Fruit fly (Drosophila melanogaster) whole organism, embryonic: ENCODE results near the gene Hat1.
A peak's percentile ranks its signal among the peaks of the same experiment; 100 is the strongest.

Source experiments
- Atf3 ChIP-seq: fragments of 200-800 bp; sonication (Bioruptor generic); optimal IDR thresholded peaks from 3 replicates; lab custom pipeline; 2016; ENCODE audit warnings: missing biosample characterization, missing genetic modification characterization
- B-H2 ChIP-seq: fragments of 200-800 bp; sonication (Bioruptor generic); optimal IDR thresholded peaks from 2 replicates; lab custom pipeline; 2018; ENCODE audit warnings: missing biosample characterization, mild to moderate bottlenecking, missing genetic modification characterization
- BEAF-32 ChIP-seq: fragments of 200-800 bp; sonication (Bioruptor generic); optimal IDR thresholded peaks from 3 replicates; lab custom pipeline; 2017; ENCODE audit warnings: missing biosample characterization, missing genetic modification characterization, mild to moderate bottlenecking, moderate library complexity, missing genetic modification reagents
- CG10431 ChIP-seq: fragments of 200-800 bp; sonication (Bioruptor generic); optimal IDR thresholded peaks from 3 replicates; lab custom pipeline; 2018; ENCODE audit warnings: missing biosample characterization, mild to moderate bottlenecking, missing genetic modification characterization
- CG10543 ChIP-seq: fragments of 200-800 bp; sonication (Bioruptor generic); optimal IDR thresholded peaks from 3 replicates; lab custom pipeline; 2017; ENCODE audit warnings: missing biosample characterization, mild to moderate bottlenecking, missing genetic modification characterization, moderate library complexity
- CG10565 ChIP-seq: fragments of 200-800 bp; sonication (Bioruptor generic); optimal IDR thresholded peaks from 3 replicates; lab custom pipeline; 2016; ENCODE audit warnings: missing biosample characterization, mild to moderate bottlenecking, missing genetic modification characterization
- CG13287 ChIP-seq: fragments of 200-800 bp; sonication (Bioruptor generic); IDR thresholded peaks from 2 replicates; pipeline ENCODE4 v1.3.6; 2022; ENCODE audit warnings: missing biosample characterization, missing genetic modification characterization; ENCODE audit not compliant: partially characterized antibody
- CG14014 ChIP-seq: fragments of 200-800 bp; sonication (Bioruptor generic); IDR thresholded peaks from 2 replicates; pipeline ENCODE4 v1.3.6; 2022; ENCODE audit warnings: missing biosample characterization, missing genetic modification characterization
- CG14667 ChIP-seq: fragments of 200-800 bp; sonication (Bioruptor generic); IDR thresholded peaks from 2 replicates; pipeline ENCODE4 v1.3.6; 2022; ENCODE audit warnings: missing biosample characterization, missing genetic modification characterization
- CG1529 ChIP-seq: fragments of 200-800 bp; sonication (Bioruptor generic); optimal IDR thresholded peaks from 3 replicates; lab custom pipeline; 2018; ENCODE audit warnings: missing biosample characterization, missing genetic modification characterization
- CG15696 ChIP-seq: fragments of 200-800 bp; sonication (Bioruptor generic); optimal IDR thresholded peaks from 2 replicates; lab custom pipeline; 2019; ENCODE audit warnings: missing biosample characterization, mild to moderate bottlenecking, missing genetic modification characterization, moderate library complexity
- CG1647 ChIP-seq: fragments of 200-800 bp; sonication (Bioruptor generic); optimal IDR thresholded peaks from 3 replicates; lab custom pipeline; 2016; ENCODE audit warnings: missing biosample characterization, missing genetic modification characterization
- CG17359 ChIP-seq: fragments of 200-800 bp; sonication (Bioruptor generic); optimal IDR thresholded peaks from 3 replicates; lab custom pipeline; 2018; ENCODE audit warnings: missing biosample characterization, mild to moderate bottlenecking, missing genetic modification characterization, moderate library complexity
- CG18599 ChIP-seq: fragments of 200-800 bp; sonication (Bioruptor generic); optimal IDR thresholded peaks from 3 replicates; lab custom pipeline; 2017; ENCODE audit warnings: missing biosample characterization, missing genetic modification characterization, mild to moderate bottlenecking, moderate library complexity, missing genetic modification reagents
- CG2678 ChIP-seq: fragments of 200-800 bp; sonication (Bioruptor generic); optimal IDR thresholded peaks from 3 replicates; lab custom pipeline; 2019; ENCODE audit warnings: missing biosample characterization, mild to moderate bottlenecking, missing genetic modification characterization, moderate library complexity
- CG30403 ChIP-seq: fragments of 200-800 bp; sonication (Bioruptor generic); optimal IDR thresholded peaks from 3 replicates; lab custom pipeline; 2016; ENCODE audit warnings: missing biosample characterization, missing genetic modification characterization
- CG42726 ChIP-seq: fragments of 200-800 bp; sonication (Bioruptor generic); IDR thresholded peaks from 2 replicates; pipeline ENCODE4 v1.3.6; 2022; ENCODE audit warnings: missing biosample characterization, missing genetic modification characterization; ENCODE audit not compliant: partially characterized antibody
- CG6254 ChIP-seq: fragments of 200-800 bp; sonication (Bioruptor generic); optimal IDR thresholded peaks from 3 replicates; lab custom pipeline; 2017; ENCODE audit warnings: mild to moderate bottlenecking, missing biosample characterization, missing genetic modification reagents, missing genetic modification characterization
- CG6791 ChIP-seq: fragments of 200-800 bp; sonication (Bioruptor generic); IDR thresholded peaks from 3 replicates; pipeline ENCODE4 v1.3.6; 2022; ENCODE audit warnings: missing biosample characterization, missing genetic modification characterization; ENCODE audit not compliant: partially characterized antibody
- CG7357 ChIP-seq: fragments of 200-800 bp; sonication (Bioruptor generic); IDR thresholded peaks from 3 replicates; pipeline ENCODE4 v1.3.6; 2022; ENCODE audit warnings: missing biosample characterization, missing genetic modification characterization
- CG7556 ChIP-seq: fragments of 200-800 bp; sonication (Bioruptor generic); optimal IDR thresholded peaks from 2 replicates; lab custom pipeline; 2017; ENCODE audit warnings: missing biosample characterization, mild to moderate bottlenecking, missing genetic modification characterization
- CG7963 ChIP-seq: fragments of 200-800 bp; sonication (Bioruptor generic); IDR thresholded peaks from 3 replicates; pipeline ENCODE4 v1.3.6; 2022; ENCODE audit warnings: missing biosample characterization, missing genetic modification characterization; ENCODE audit not compliant: partially characterized antibody
- CG8359 ChIP-seq: fragments of 200-800 bp; sonication (Bioruptor generic); optimal IDR thresholded peaks from 2 replicates; lab custom pipeline; 2017; ENCODE audit warnings: missing biosample characterization, mild to moderate bottlenecking, missing genetic modification characterization, borderline replicate concordance
- CG8765 ChIP-seq: fragments of 200-800 bp; sonication (Bioruptor generic); IDR thresholded peaks from 2 replicates; pipeline ENCODE4 v1.3.6; 2022; ENCODE audit warnings: missing biosample characterization, missing genetic modification characterization
- CG9215 ChIP-seq: fragments of 200-800 bp; sonication (Bioruptor generic); IDR thresholded peaks from 2 replicates; pipeline ENCODE4 v1.3.6; 2022; ENCODE audit warnings: missing biosample characterization, missing genetic modification characterization
- Dref ChIP-seq: fragments of 200-800 bp; sonication (Bioruptor generic); IDR thresholded peaks from 2 replicates; pipeline ENCODE4 v1.3.6; 2022; ENCODE audit warnings: missing biosample characterization, missing genetic modification characterization
- Elba2 ChIP-seq: fragments of 200-800 bp; sonication (Bioruptor generic); optimal IDR thresholded peaks from 3 replicates; lab custom pipeline; 2016; ENCODE audit warnings: missing biosample characterization, missing genetic modification characterization
- Hand ChIP-seq: fragments of 200-800 bp; sonication (Bioruptor generic); optimal IDR thresholded peaks from 2 replicates; lab custom pipeline; 2017; ENCODE audit warnings: mild to moderate bottlenecking, missing biosample characterization, missing genetic modification reagents, missing genetic modification characterization
- Hmr ChIP-seq: fragments of 200-800 bp; sonication (Bioruptor generic); optimal IDR thresholded peaks from 3 replicates; lab custom pipeline; 2017; ENCODE audit warnings: mild to moderate bottlenecking, missing biosample characterization, missing genetic modification reagents, missing genetic modification characterization
- NC2β ChIP-seq: fragments of 200-800 bp; sonication (Bioruptor generic); optimal IDR thresholded peaks from 2 replicates; lab custom pipeline; 2016; ENCODE audit warnings: missing biosample characterization, missing genetic modification characterization
- NK7.1 ChIP-seq: fragments of 200-800 bp; sonication (Bioruptor generic); optimal IDR thresholded peaks from 3 replicates; lab custom pipeline; 2016; ENCODE audit warnings: missing biosample characterization, missing genetic modification characterization
- Nf-YA ChIP-seq: fragments of 200-800 bp; sonication (Bioruptor generic); IDR thresholded peaks from 2 replicates; pipeline ENCODE4 v1.3.6; 2022; ENCODE audit warnings: missing biosample characterization, missing genetic modification characterization
- Nf-YB ChIP-seq: fragments of 200-800 bp; sonication (Bioruptor generic); optimal IDR thresholded peaks from 3 replicates; lab custom pipeline; 2019; ENCODE audit warnings: missing biosample characterization, mild to moderate bottlenecking, missing genetic modification characterization, moderate library complexity
- Rx ChIP-seq: fragments of 200-800 bp; sonication (Bioruptor generic); IDR thresholded peaks from 2 replicates; pipeline ENCODE4 v1.3.6; 2022; ENCODE audit warnings: missing biosample characterization, missing genetic modification characterization
- Xbp1 ChIP-seq: fragments of 200-800 bp; sonication (Bioruptor generic); optimal IDR thresholded peaks from 3 replicates; lab custom pipeline; 2016; ENCODE audit warnings: missing biosample characterization, mild to moderate bottlenecking, missing genetic modification characterization
- ac ChIP-seq: fragments of 200-800 bp; sonication (Bioruptor generic); optimal IDR thresholded peaks from 3 replicates; lab custom pipeline; 2017; ENCODE audit warnings: missing biosample characterization, mild to moderate bottlenecking, missing genetic modification characterization
- bigmax ChIP-seq: fragments of 200-800 bp; sonication (Bioruptor generic); optimal IDR thresholded peaks from 2 replicates; lab custom pipeline; 2018; ENCODE audit warnings: missing biosample characterization, mild to moderate bottlenecking, missing genetic modification characterization
- bowl ChIP-seq: fragments of 200-800 bp; sonication (Bioruptor generic); IDR thresholded peaks from 2 replicates; pipeline ENCODE4 v1.3.6; 2022; ENCODE audit warnings: missing biosample characterization, missing genetic modification characterization
- chn ChIP-seq: fragments of 200-800 bp; sonication (Bioruptor generic); optimal IDR thresholded peaks from 2 replicates; lab custom pipeline; 2016; ENCODE audit warnings: missing biosample characterization, missing genetic modification characterization
- dimm ChIP-seq: fragments of 200-800 bp; sonication (Bioruptor generic); IDR thresholded peaks from 2 replicates; pipeline ENCODE4 v1.3.6; 2022; ENCODE audit warnings: missing biosample characterization, missing genetic modification characterization
- emc ChIP-seq: fragments of 200-800 bp; sonication (Bioruptor generic); optimal IDR thresholded peaks from 2 replicates; lab custom pipeline; 2016; ENCODE audit warnings: missing biosample characterization, missing genetic modification characterization
- fd3F ChIP-seq: fragments of 200-800 bp; sonication (Bioruptor generic); optimal IDR thresholded peaks from 2 replicates; lab custom pipeline; 2018; ENCODE audit warnings: missing biosample characterization, mild to moderate bottlenecking, missing genetic modification characterization, moderate library complexity
- grau ChIP-seq: fragments of 200-800 bp; optimal IDR thresholded peaks from 3 replicates; lab custom pipeline; 2019; ENCODE audit warnings: missing biosample characterization, mild to moderate bottlenecking, missing genetic modification characterization, moderate library complexity
- jumu ChIP-seq: fragments of 200-800 bp; sonication (Bioruptor generic); optimal IDR thresholded peaks from 3 replicates; lab custom pipeline; 2016; ENCODE audit warnings: missing biosample characterization, missing genetic modification characterization
- kah ChIP-seq: fragments of 200-800 bp; sonication (Bioruptor generic); optimal IDR thresholded peaks from 2 replicates; lab custom pipeline; 2018; ENCODE audit warnings: missing biosample characterization, mild to moderate bottlenecking, missing genetic modification characterization
- lbe ChIP-seq: fragments of 200-800 bp; sonication (Bioruptor generic); optimal IDR thresholded peaks from 2 replicates; lab custom pipeline; 2016; ENCODE audit warnings: missing biosample characterization, mild to moderate bottlenecking, missing genetic modification characterization
- otp ChIP-seq: fragments of 200-800 bp; sonication (Bioruptor generic); IDR thresholded peaks from 3 replicates; pipeline ENCODE4, ENCODE4 v1.3.6; 2022; ENCODE audit warnings: missing biosample characterization, missing genetic modification characterization
- ranshi ChIP-seq: fragments of 200-800 bp; sonication (Bioruptor generic); IDR thresholded peaks from 2 replicates; pipeline ENCODE4 v1.3.6; 2022; ENCODE audit warnings: missing biosample characterization, missing genetic modification characterization
- tio ChIP-seq: fragments of 200-800 bp; sonication (Bioruptor generic); optimal IDR thresholded peaks from 2 replicates; lab custom pipeline; 2017; ENCODE audit warnings: missing biosample characterization, missing genetic modification characterization, inconsistent platforms
- zen ChIP-seq: fragments of 200-800 bp; sonication (Bioruptor generic); optimal IDR thresholded peaks from 3 replicates; lab custom pipeline; 2018; ENCODE audit warnings: missing biosample characterization, mild to moderate bottlenecking, missing genetic modification characterization, moderate library complexity

Hat1 gene

DNA sequence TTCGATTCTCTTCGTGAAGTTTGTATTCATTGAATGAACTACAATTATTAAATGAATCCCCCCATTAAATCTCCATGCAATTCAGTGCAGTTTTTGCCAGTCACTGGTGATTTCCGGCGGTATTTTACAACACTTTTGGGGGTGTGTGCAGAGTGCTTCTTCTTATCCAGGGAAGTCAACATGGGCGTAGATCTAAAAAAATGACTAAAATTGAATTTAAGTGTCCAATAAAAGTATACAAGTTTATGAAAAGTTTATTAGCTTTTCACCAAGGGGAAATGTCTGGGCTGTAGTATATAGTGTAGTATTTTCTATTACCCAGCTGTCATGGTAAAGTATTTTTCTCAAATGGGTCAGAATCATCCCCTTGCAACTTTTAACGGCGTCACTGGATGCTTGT lies 2.3 kb upstream of the Hat1 start, which contains the start of gene Hpf1 (continued):
- TF ChIP-seq dimm (GFP tag; lab: Robert Waterston, UW) (peak; percentile 92), CG15696 (tag; lab: Kevin White, UChicago) (peak; percentile 94), B-H2 (GFP tag; lab: Kevin White, UChicago) (peak; percentile 97), CG10565 (GFP tag; lab: Kevin White, UChicago) (peak; percentile 92), zen (tag; lab: Kevin White, UChicago) (peak; percentile 97), CG7556 (GFP tag; lab: Kevin White, UChicago) (peak; percentile 97), CG7963 (no peak), Hmr (GFP tag; lab: Kevin White, UChicago) (peak; percentile 99), otp (GFP tag; lab: Robert Waterston, UW) (peak; percentile 97), Nf-YB (GFP tag; lab: Kevin White, UChicago) (peak; percentile 88), CG1529 (peak; percentile 94), CG17359 (tag; lab: Kevin White, UChicago) (peak; percentile 98), CG14014 (GFP tag; lab: Robert Waterston, UW) (peak; percentile 98), CG30403 (GFP tag; lab: Kevin White, UChicago) (peak; percentile 99), lbe (GFP tag; lab: Kevin White, UChicago) (peak; percentile 99), BEAF-32 (GFP tag; lab: Kevin White, UChicago) (peak; percentile 44), bowl (GFP tag; lab: Robert Waterston, UW) (peak; percentile 92), CG10431 (GFP tag; lab: Kevin White, UChicago) (peak; percentile 74), CG13287 (GFP tag; lab: Robert Waterston, UW) (peak; percentile 42; the same call in 1 of the 2 replicates), CG9215 (GFP tag; lab: Robert Waterston, UW) (peak; percentile 97), Elba2 (GFP tag; lab: Kevin White, UChicago) (peak; percentile 78), ranshi (GFP tag; lab: Robert Waterston, UW) (peak; percentile 98), emc (peak; percentile 97), NC2β (GFP tag; lab: Kevin White, UChicago) (peak; percentile 98), CG7357 (GFP tag; lab: Robert Waterston, UW) (peak; percentile 94), bigmax (GFP tag; lab: Kevin White, UChicago) (peak; percentile 73), CG8359 (GFP tag; lab: Kevin White, UChicago) (peak; percentile 90), CG6791 (GFP tag; lab: Robert Waterston, UW) (peak; percentile 59; the same call in 1 of the 3 replicates), jumu (GFP tag; lab: Kevin White, UChicago) (peak; percentile 98), NK7.1 (GFP tag; lab: Kevin White, UChicago) (peak; percentile 97), kah (GFP tag; lab: Kevin White, UChicago) (peak; percentile 92), grau (tag; lab: Kevin White, UChicago) (peak; percentile 98), tio (peak; percentile 98), CG42726 (GFP tag; lab: Robert Waterston, UW) (0 out of 2 replicates have a peak, but pooled peaks have one; percentile 29), CG14667 (GFP tag; lab: Robert Waterston, UW) (peak; percentile 96), Rx (GFP tag; lab: Robert Waterston, UW) (peak; percentile 95), Xbp1 (GFP tag; lab: Kevin White, UChicago) (peak; percentile 99), Atf3 (GFP tag; lab: Kevin White, UChicago) (peak; percentile 98), Nf-YA (GFP tag; lab: Robert Waterston, UW) (peak; percentile 93), fd3F (GFP tag; lab: Kevin White, UChicago) (peak; percentile 99), ac (GFP tag; lab: Kevin White, UChicago) (peak; percentile 86), CG2678 (tag; lab: Kevin White, UChicago) (peak; percentile 99), CG10543 (GFP tag; lab: Kevin White, UChicago) (peak; percentile 95), Hand (GFP tag; lab: Kevin White, UChicago) (peak; percentile 96), chn (GFP tag; lab: Kevin White, UChicago) (peak; percentile 99), CG18599 (peak; percentile 99), Dref (GFP tag; lab: Robert Waterston, UW) (peak; percentile 40; the same call in 1 of the 2 replicates), CG6254 (GFP tag; lab: Kevin White, UChicago) (peak; percentile 93), CG1647 (GFP tag; lab: Kevin White, UChicago) (peak; percentile 98), CG8765 (peak; percentile 94)
